Worm (Caenorhabditis elegans) whole organism, L3 larva: Measurements from ENCODE around the gene col-97.

Experiments used
- R02D3.7 ChIP-seq: fragments of 150-350 bp; optimal IDR thresholded peaks from 2 replicates; lab custom pipeline; 2014; ENCODE audit warnings: missing biosample characterization, missing genetic modification characterization
- aly-2 ChIP-seq: fragments of 150-350 bp; optimal IDR thresholded peaks from 2 replicates; lab custom pipeline; 2014; ENCODE audit warnings: missing biosample characterization, missing genetic modification characterization
- ama-1 ChIP-seq: fragments of 150-350 bp; optimal IDR thresholded peaks from 2 replicates; lab custom pipeline; 2018
- elt-1 ChIP-seq: fragments of 150-350 bp; optimal IDR thresholded peaks from 2 replicates; lab custom pipeline; 2014; ENCODE audit warnings: missing biosample characterization, missing genetic modification characterization
- elt-2 ChIP-seq: sonication (generic microtip); optimal IDR thresholded peaks from 2 replicates; lab custom pipeline; 2016; ENCODE audit warnings: missing genetic modification reagents, mild to moderate bottlenecking, missing genetic modification characterization, missing compliant biosample characterization
- lin-39 ChIP-seq: fragments of 150-350 bp; optimal IDR thresholded peaks from 2 replicates; lab custom pipeline; 2018; ENCODE audit warnings: missing biosample characterization, missing genetic modification reagents, missing genetic modification characterization
- nhr-11 ChIP-seq: fragments of 150-350 bp; optimal IDR thresholded peaks from 2 replicates; lab custom pipeline; 2014; ENCODE audit warnings: missing biosample characterization, missing genetic modification characterization
- nhr-237 ChIP-seq: fragments of 150-350 bp; optimal IDR thresholded peaks from 2 replicates; lab custom pipeline; 2014; ENCODE audit warnings: missing biosample characterization, missing genetic modification characterization
- pqm-1 ChIP-seq: fragments of 150-350 bp; optimal IDR thresholded peaks from 2 replicates; lab custom pipeline; 2017; ENCODE audit warnings: missing biosample characterization, missing genetic modification characterization, inconsistent platforms
- tbx-2 ChIP-seq: sonication (generic microtip); optimal IDR thresholded peaks from 2 replicates; lab custom pipeline; 2016; ENCODE audit warnings: mild to moderate bottlenecking, missing genetic modification characterization, missing compliant biosample characterization
- ztf-4 ChIP-seq: fragments of 150-350 bp; optimal IDR thresholded peaks from 2 replicates; lab custom pipeline; 2014; ENCODE audit warnings: missing biosample characterization, missing genetic modification characterization

DNA sequence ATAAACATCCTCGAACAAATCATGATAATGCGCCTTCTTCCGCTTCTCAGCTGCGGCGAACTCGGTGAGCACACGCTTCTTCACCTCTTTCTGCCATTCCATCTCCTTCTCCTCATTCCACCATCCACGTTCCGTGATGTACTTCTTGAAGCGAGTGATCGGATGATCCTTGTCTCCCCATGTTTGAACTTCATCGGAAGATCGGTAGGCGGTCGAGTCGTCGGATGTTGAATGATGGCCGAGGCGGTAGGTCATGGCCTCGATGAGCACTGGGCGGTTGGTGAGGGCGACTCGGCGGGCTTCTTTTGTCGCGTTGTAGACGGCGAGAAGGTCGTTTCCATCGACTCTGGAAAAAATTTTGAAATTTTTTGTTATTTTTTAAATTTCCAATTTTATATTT, 25.2 kb downstream of the col-97 start:
- no peak for TF ChIP-seq lin-39 (tag; lab: Kevin White, UChicago)
- TF ChIP-seq nhr-11: no peak
- no peak for TF ChIP-seq elt-1 (tag; lab: Kevin White, UChicago)
- no peak for TF ChIP-seq R02D3.7
- TF ChIP-seq aly-2 (tag; lab: Kevin White, UChicago): no peak
- no peak for TF ChIP-seq ama-1 (lab: Kevin White, UChicago)
- no peak for TF ChIP-seq pqm-1 (tag; lab: Kevin White, UChicago)
- no peak for TF ChIP-seq nhr-237 (tag; lab: Kevin White, UChicago)
- TF ChIP-seq tbx-2 (tag; lab: Kevin White, UChicago): no peak
- TF ChIP-seq ztf-4: no peak
- TF ChIP-seq elt-2 (tag; lab: Kevin White, UChicago): no peak
